Worm (Caenorhabditis elegans): ENCODE measurements around the gene rga-8.

DNA sequence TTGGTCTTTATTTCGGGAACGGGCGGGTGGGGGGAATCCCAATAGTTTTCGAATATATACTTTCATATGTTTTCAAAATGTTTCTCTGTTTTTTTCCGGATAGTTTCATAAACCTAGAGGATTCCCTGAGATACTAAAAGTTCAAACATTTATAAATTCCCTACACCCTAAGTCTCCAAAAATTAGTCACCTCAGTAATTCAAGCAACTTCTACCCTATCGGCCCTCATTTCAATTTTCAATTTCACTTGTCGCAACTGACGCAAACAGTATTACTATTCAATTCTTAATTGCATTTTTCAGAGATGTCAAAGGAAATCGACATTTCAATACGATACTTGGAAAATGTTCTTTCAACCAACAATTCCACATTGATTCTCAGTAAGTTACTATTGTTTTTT, 15.5 kb downstream of the rga-8 start, which contains the start of gene Y34B4A.4:
- TF ChIP-seq ceh-82 (tag; optimal IDR thresholded peaks at IDR 0.05) (no peak), ztf-11 (tag; optimal IDR thresholded peaks at IDR 0.05) (no peak), elt-2 (tag; optimal IDR thresholded peaks at IDR 0.05) (no peak), zag-1 (tag; optimal IDR thresholded peaks at IDR 0.05) (no peak), nhr-77 (tag; optimal IDR thresholded peaks at IDR 0.05) (no peak), fos-1 (tag; optimal IDR thresholded peaks at IDR 0.05) (no peak), fkh-10 (GFP tag; optimal IDR thresholded peaks at IDR 0.05) (no peak), nfya-1 (tag; optimal IDR thresholded peaks at IDR 0.05; ENCODE audit: insufficient read depth) (no peak), snpc-4 (tag; optimal IDR thresholded peaks at IDR 0.05) (no peak), nhr-43 (tag; optimal IDR thresholded peaks at IDR 0.05; ENCODE audit: poor library complexity, severe bottlenecking) (no peak), nhr-237 (tag; optimal IDR thresholded peaks at IDR 0.05) (no peak), mdl-1 (tag; optimal IDR thresholded peaks at IDR 0.05) (no peak), ama-1 (optimal IDR thresholded peaks at IDR 0.05) (no peak)

All from whole organism, L3 larva.